Worm (Caenorhabditis elegans): ENCODE results near the gene F26F4.6.

The F26F4.6 gene

ce11 chrIII:4844327-4844726 is 49.1 kb downstream of the F26F4.6 start, which contains the start of the genes clec-157 and fkh-5:
Gene clec-157 (minus strand): TSS chrIII:4844427.
Gene fkh-5 (plus strand): TSS chrIII:4844662.
- no peak for TF ChIP-seq gmeb-1 (tag; optimal IDR thresholded peaks at IDR 0.05)
- no peak for TF ChIP-seq elt-3 (tag; optimal IDR thresholded peaks at IDR 0.05)
- TF ChIP-seq lin-11 (tag; optimal IDR thresholded peaks at IDR 0.05): no peak
- no peak for TF ChIP-seq ztf-4 (tag; optimal IDR thresholded peaks at IDR 0.05)
- TF ChIP-seq unc-62 (GFP tag; optimal IDR thresholded peaks at IDR 0.05): no peak
- TF ChIP-seq mdl-1 (tag; optimal IDR thresholded peaks at IDR 0.05): no peak
- TF ChIP-seq sma-9 (GFP tag; optimal IDR thresholded peaks at IDR 0.05): no peak
- no peak for TF ChIP-seq sma-9 (tag; optimal IDR thresholded peaks at IDR 0.05)
- TF ChIP-seq nhr-21 (tag; optimal IDR thresholded peaks at IDR 0.05): no peak
- no peak for TF ChIP-seq skn-1 (tag; optimal IDR thresholded peaks at IDR 0.05)
- TF ChIP-seq elt-1 (tag; optimal IDR thresholded peaks at IDR 0.05): no peak
- no peak for TF ChIP-seq nhr-11 (tag; optimal IDR thresholded peaks at IDR 0.05)
- TF ChIP-seq aly-2 (tag; optimal IDR thresholded peaks at IDR 0.05): no peak
- no peak for TF ChIP-seq nhr-237 (tag; optimal IDR thresholded peaks at IDR 0.05)
- no peak for TF ChIP-seq lin-39 (tag; optimal IDR thresholded peaks at IDR 0.05)
- no peak for TF ChIP-seq ceh-82 (tag; optimal IDR thresholded peaks at IDR 0.05)
- no peak for TF ChIP-seq nhr-77 (tag; optimal IDR thresholded peaks at IDR 0.05)
- no peak for TF ChIP-seq alr-1 (tag; optimal IDR thresholded peaks at IDR 0.05)

- TF ChIP-seq nhr-25 (tag; optimal IDR thresholded peaks at IDR 0.05) (no peak), mab-5 (tag; optimal IDR thresholded peaks at IDR 0.05) (no peak), alr-1 (tag; optimal IDR thresholded peaks at IDR 0.05) (no peak)
Measured at ce11 chrIII:4842173-4842572, 51.3 kb downstream of the F26F4.6 start, which contains the start of gene clec-156. Gene clec-156 (minus strand): TSS chrIII:4842273.
